Worm (Caenorhabditis elegans): Measurements from ENCODE around the gene pqn-74.

Gene pqn-74

ce11 chrIV:13315344-13315743, 15.9 kb downstream of the pqn-74 start, which contains the start of gene fat-1:
TSS of gene fat-1 (plus strand) at chrIV:13315644.
- no peak for TF ChIP-seq sptf-1 (tag; optimal IDR thresholded peaks at IDR 0.05)
- TF ChIP-seq lin-32 (GFP tag; optimal IDR thresholded peaks at IDR 0.05), result no peak
- no peak for TF ChIP-seq bed-3 (GFP tag; optimal IDR thresholded peaks at IDR 0.05)
- TF ChIP-seq nhr-76 (tag; optimal IDR thresholded peaks at IDR 0.05), result no peak
- no peak for TF ChIP-seq drap-1 (GFP tag; optimal IDR thresholded peaks at IDR 0.05)
- no peak for TF ChIP-seq lsy-2 (tag; optimal IDR thresholded peaks at IDR 0.05)
- no peak for TF ChIP-seq sem-2 (GFP tag; optimal IDR thresholded peaks at IDR 0.05)
- no peak for TF ChIP-seq nhr-2 (tag; optimal IDR thresholded peaks at IDR 0.05)
- no peak for TF ChIP-seq ces-1 (GFP tag; optimal IDR thresholded peaks at IDR 0.05)
- no peak for TF ChIP-seq blmp-1 (tag; optimal IDR thresholded peaks at IDR 0.05)
- no peak for TF ChIP-seq zip-8 (tag; optimal IDR thresholded peaks at IDR 0.05)
- TF ChIP-seq mab-5 (tag; optimal IDR thresholded peaks at IDR 0.05), result no peak
- no peak for TF ChIP-seq pha-4 (tag; optimal IDR thresholded peaks at IDR 0.05)
- TF ChIP-seq lin-13 (tag; optimal IDR thresholded peaks at IDR 0.05), result no peak
- TF ChIP-seq ceh-83 (GFP tag; optimal IDR thresholded peaks at IDR 0.05), result no peak
- TF ChIP-seq ceh-39 (tag; optimal IDR thresholded peaks at IDR 0.05), result no peak
- TF ChIP-seq nhr-237 (tag; optimal IDR thresholded peaks at IDR 0.05), result no peak
- TF ChIP-seq unc-62 (GFP tag; optimal IDR thresholded peaks at IDR 0.05), result no peak
- no peak for TF ChIP-seq cnd-1 (tag; optimal IDR thresholded peaks at IDR 0.05)

ce11 chrIV:13314181-13314580, 17.0 kb downstream of the pqn-74 start:
- TF ChIP-seq lin-32 (GFP tag; optimal IDR thresholded peaks at IDR 0.05) (no peak), ces-1 (GFP tag; optimal IDR thresholded peaks at IDR 0.05) (no peak), sem-2 (GFP tag; optimal IDR thresholded peaks at IDR 0.05) (no peak), mep-1 (tag; optimal IDR thresholded peaks at IDR 0.05) (no peak), sptf-1 (tag; optimal IDR thresholded peaks at IDR 0.05) (no peak), blmp-1 (tag; optimal IDR thresholded peaks at IDR 0.05) (no peak), tbx-8 (GFP tag; optimal IDR thresholded peaks at IDR 0.05) (no peak)

ce11 chrIV:13313156-13313555, 18.1 kb downstream of the pqn-74 start:
- TF ChIP-seq lsy-2 (tag; optimal IDR thresholded peaks at IDR 0.05) (no peak), cnd-1 (tag; optimal IDR thresholded peaks at IDR 0.05) (no peak), nhr-237 (tag; optimal IDR thresholded peaks at IDR 0.05) (no peak), drap-1 (GFP tag; optimal IDR thresholded peaks at IDR 0.05) (no peak), ham-2 (GFP tag; optimal IDR thresholded peaks at IDR 0.05) (no peak)

- TF ChIP-seq unc-39 (tag; optimal IDR thresholded peaks at IDR 0.05) (no peak), hlh-1 (tag; optimal IDR thresholded peaks at IDR 0.05) (peak; percentile 30)
Measured at ce11 chrIV:13311331-13312034, 19.7 kb downstream of the pqn-74 start.

ce11 chrIV:13309636-13310035, 21.6 kb downstream of the pqn-74 start:
- no peak for TF ChIP-seq ham-2 (GFP tag; optimal IDR thresholded peaks at IDR 0.05)
- no peak for TF ChIP-seq unc-39 (tag; optimal IDR thresholded peaks at IDR 0.05)
- TF ChIP-seq sem-2 (GFP tag; optimal IDR thresholded peaks at IDR 0.05), result no peak
- no peak for TF ChIP-seq hlh-1 (tag; optimal IDR thresholded peaks at IDR 0.05)
- no peak for TF ChIP-seq nhr-237 (tag; optimal IDR thresholded peaks at IDR 0.05)

DNA sequence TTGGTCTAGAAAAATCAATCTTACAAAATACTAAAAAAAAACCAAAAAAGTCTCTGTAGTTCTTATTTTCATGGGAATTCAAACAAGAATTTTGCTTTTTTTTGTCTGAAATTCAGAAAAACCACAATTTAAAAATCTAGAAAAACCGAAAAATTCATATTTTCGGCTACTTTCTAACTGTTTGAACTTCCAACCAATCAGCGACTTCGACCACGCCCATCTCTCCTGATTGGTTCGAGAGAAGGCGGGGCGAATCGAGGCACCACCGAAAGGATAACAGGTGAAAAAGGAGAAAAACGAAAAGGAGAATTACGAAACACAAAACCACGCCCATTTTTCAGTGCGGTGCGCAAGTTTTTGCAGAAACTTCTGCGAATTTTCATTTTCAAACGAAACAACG, 26.4 kb downstream of the pqn-74 start:
- TF ChIP-seq lsy-2 (tag; optimal IDR thresholded peaks at IDR 0.05) (no peak), hlh-1 (tag; optimal IDR thresholded peaks at IDR 0.05) (no peak), lin-32 (GFP tag; optimal IDR thresholded peaks at IDR 0.05) (no peak), nhr-2 (tag; optimal IDR thresholded peaks at IDR 0.05) (no peak), sptf-1 (tag; optimal IDR thresholded peaks at IDR 0.05) (no peak), unc-120 (tag; optimal IDR thresholded peaks at IDR 0.05; ENCODE audit: poor library complexity, severe bottlenecking) (no peak), mep-1 (tag; optimal IDR thresholded peaks at IDR 0.05) (no peak), unc-62 (GFP tag; optimal IDR thresholded peaks at IDR 0.05) (no peak), nhr-76 (tag; optimal IDR thresholded peaks at IDR 0.05) (no peak), elt-1 (tag; optimal IDR thresholded peaks at IDR 0.05; ENCODE audit: borderline replicate concordance, insufficient read depth) (no peak)

DNA sequence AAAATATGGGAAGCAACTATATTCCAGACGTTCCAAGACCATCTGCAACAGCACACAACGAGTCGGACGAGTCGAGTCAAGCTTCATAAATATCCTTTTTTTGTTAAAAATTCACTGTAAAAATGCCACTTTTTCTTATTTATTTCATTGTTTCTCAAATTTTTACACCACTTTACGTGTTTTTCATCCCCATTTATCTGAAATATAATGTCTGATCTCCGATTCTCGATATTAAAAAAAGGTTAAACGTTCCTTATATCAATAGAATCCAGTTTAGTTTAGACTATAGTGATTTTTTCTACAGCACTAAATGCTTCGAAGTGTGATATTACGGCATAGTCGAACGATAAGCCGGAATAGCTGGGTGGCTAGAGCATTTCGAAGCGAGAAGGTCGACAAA, 27.8 kb downstream of the pqn-74 start, which contains the start of gene Y67H2A.7:
Y67H2A.7 (plus strand) TSS at position 301 of the 400 bp plus-strand sequence.
- no peak for TF ChIP-seq tbx-8 (GFP tag; optimal IDR thresholded peaks at IDR 0.05)
- TF ChIP-seq ceh-39 (tag; optimal IDR thresholded peaks at IDR 0.05), result no peak
- TF ChIP-seq drap-1 (GFP tag; optimal IDR thresholded peaks at IDR 0.05), result no peak
- no peak for TF ChIP-seq ztf-11 (tag; optimal IDR thresholded peaks at IDR 0.05)
- TF ChIP-seq pha-4 (tag; optimal IDR thresholded peaks at IDR 0.05), result no peak
- no peak for TF ChIP-seq nhr-76 (tag; optimal IDR thresholded peaks at IDR 0.05)
- TF ChIP-seq unc-62 (GFP tag; optimal IDR thresholded peaks at IDR 0.05), result no peak
- TF ChIP-seq mep-1 (tag; optimal IDR thresholded peaks at IDR 0.05), result no peak
- no peak for TF ChIP-seq flh-1 (GFP tag; optimal IDR thresholded peaks at IDR 0.05)

All from whole organism, mixed stage, embryonic.